Fruit fly (Drosophila melanogaster): ENCODE measurements around the gene Ocho.

The Ocho gene

DNA sequence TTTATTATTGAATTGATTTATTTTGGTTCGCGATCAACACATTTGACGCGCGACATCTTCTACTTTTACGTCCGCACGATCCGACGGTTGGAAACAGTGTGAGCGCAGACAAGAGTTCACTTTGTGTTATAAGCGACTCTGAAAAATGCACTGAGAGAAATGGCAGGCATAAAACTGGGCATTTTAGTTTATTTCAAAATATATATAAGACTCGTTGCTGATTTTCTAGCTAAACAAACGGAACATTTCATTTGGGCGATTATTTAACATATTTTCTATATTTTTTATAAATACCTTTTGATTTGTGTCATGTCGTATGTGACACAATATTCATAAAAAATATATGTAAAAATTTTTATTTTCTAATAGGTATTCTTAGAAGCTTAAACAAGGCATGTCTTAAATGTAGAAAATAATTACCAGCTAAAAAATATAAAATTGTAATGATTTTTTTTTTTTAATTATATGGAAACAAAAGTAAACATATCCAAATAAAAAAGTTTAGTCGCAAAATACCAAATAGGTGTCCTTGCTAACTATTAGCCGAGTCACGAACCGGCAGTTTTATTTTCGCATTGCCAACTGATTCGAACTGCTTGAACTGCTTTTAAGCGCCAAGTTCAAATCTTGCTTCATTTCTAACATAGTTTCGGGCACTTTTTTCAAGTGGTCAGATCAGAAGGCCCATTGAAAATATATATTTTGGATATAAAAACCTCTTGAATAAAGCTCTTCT is 39.5 kb downstream of the Ocho start, which contains the start of gene Reck (continued):
- TF ChIP-seq CG17612 (GFP tag; IDR thresholded peaks at IDR 0.05) (no peak), prd (optimal IDR thresholded peaks at IDR 0.05) (no peak), prd (GFP tag; IDR thresholded peaks at IDR 0.05) (peak; percentile 71), Mes4 (GFP tag; optimal IDR thresholded peaks at IDR 0.05) (no peak), Rx (GFP tag; IDR thresholded peaks at IDR 0.05) (peak; percentile 50; the same call in 1 of the 2 replicates), CG2116 (GFP tag; optimal IDR thresholded peaks at IDR 0.05) (peak; percentile 87), corto (GFP tag; optimal IDR thresholded peaks at IDR 0.05) (peak; percentile 48), E2f2 (GFP tag; IDR thresholded peaks at IDR 0.05) (peak; percentile 75), Asciz (GFP tag; optimal IDR thresholded peaks at IDR 0.05) (peak; percentile 83), Myb (GFP tag; optimal IDR thresholded peaks at IDR 0.05) (no peak), lmd (GFP tag; IDR thresholded peaks at IDR 0.05) (peak; percentile 69), Optix (GFP tag; IDR thresholded peaks at IDR 0.05) (peak; percentile 68; the same call in 2 of the 3 replicates), nerfin-1 (tag; optimal IDR thresholded peaks at IDR 0.05) (peak; percentile 78), CG14965 (GFP tag; optimal IDR thresholded peaks at IDR 0.05; ENCODE audit: borderline replicate concordance) (no peak), CG3995 (GFP tag; optimal IDR thresholded peaks at IDR 0.05) (no peak), knrl (GFP tag; IDR thresholded peaks at IDR 0.05; ENCODE audit: partially characterized antibody) (peak; percentile 52; the same call in 1 of the 3 replicates), Nf-YC (tag; optimal IDR thresholded peaks at IDR 0.05) (peak; percentile 40), CG10565 (GFP tag; optimal IDR thresholded peaks at IDR 0.05) (no peak), nom (GFP tag; optimal IDR thresholded peaks at IDR 0.05) (peak; percentile 80), grau (tag; optimal IDR thresholded peaks at IDR 0.05) (peak; percentile 73), her (GFP tag; optimal IDR thresholded peaks at IDR 0.05) (no peak), CG3847 (GFP tag; IDR thresholded peaks at IDR 0.05) (peak; percentile 34; the same call in 1 of the 2 replicates), CG4820 (GFP tag; optimal IDR thresholded peaks at IDR 0.05) (peak; percentile 78), fu2 (GFP tag; optimal IDR thresholded peaks at IDR 0.05) (no peak), Dref (GFP tag; IDR thresholded peaks at IDR 0.05) (no peak), CG14860 (GFP tag; IDR thresholded peaks at IDR 0.05; ENCODE audit: partially characterized antibody) (no peak), ash1 (GFP tag; optimal IDR thresholded peaks at IDR 0.05) (no peak), abd-A (tag; optimal IDR thresholded peaks at IDR 0.05) (no peak), fd102C (GFP tag; optimal IDR thresholded peaks at IDR 0.05) (no peak), zfh2 (GFP tag; optimal IDR thresholded peaks at IDR 0.05) (no peak), Hand (GFP tag; optimal IDR thresholded peaks at IDR 0.05) (peak; percentile 42), Ada2b (GFP tag; IDR thresholded peaks at IDR 0.05) (peak; percentile 83), toy (GFP tag; IDR thresholded peaks at IDR 0.05) (0 out of 2 replicates have a peak, but pooled peaks have one; percentile 31), wdn (GFP tag; IDR thresholded peaks at IDR 0.05) (no peak), dpn (GFP tag; optimal IDR thresholded peaks at IDR 0.05) (peak; percentile 33 to 82), CG12219 (GFP tag; optimal IDR thresholded peaks at IDR 0.05) (peak; percentile 72), Oli (tag; optimal IDR thresholded peaks at IDR 0.05) (peak; percentile 71), usp (GFP tag; optimal IDR thresholded peaks at IDR 0.05) (no peak), CG10267 (tag; optimal IDR thresholded peaks at IDR 0.05) (peak; percentile 88), CG10979 (tag; optimal IDR thresholded peaks at IDR 0.05) (peak; percentile 89), ewg (GFP tag; optimal IDR thresholded peaks at IDR 0.05) (peak; percentile 71), CG10959 (GFP tag; IDR thresholded peaks at IDR 0.05) (peak; percentile 66), ham (GFP tag; IDR thresholded peaks at IDR 0.05) (no peak), dmrt99B (tag; optimal IDR thresholded peaks at IDR 0.05) (peak; percentile 82), Scr (GFP tag; IDR thresholded peaks at IDR 0.05; ENCODE audit: partially characterized antibody) (no peak), bcd (GFP tag; optimal IDR thresholded peaks at IDR 0.05) (peak; percentile 77), disco-r (GFP tag; optimal IDR thresholded peaks at IDR 0.05) (no peak), CG42726 (GFP tag; IDR thresholded peaks at IDR 0.05; ENCODE audit: partially characterized antibody) (0 out of 2 replicates have a peak, but pooled peaks have one; percentile 15), CG16863 (GFP tag; optimal IDR thresholded peaks at IDR 0.05) (peak; percentile 42)
